Worm (Caenorhabditis elegans) whole organism, mixed stage, embryonic: ENCODE measurements around the gene unc-61.

Experiments used
- blmp-1 ChIP-seq: fragments of 150-350 bp; optimal IDR thresholded peaks from 2 replicates; lab custom pipeline; 2014; ENCODE audit warnings: missing biosample characterization, missing genetic modification characterization
- ceh-43 ChIP-seq: fragments of 200-800 bp; sonication (Bioruptor generic); optimal IDR thresholded peaks from 2 replicates; lab custom pipeline; 2018; ENCODE audit warnings: mild to moderate bottlenecking, missing genetic modification characterization, moderate library complexity, missing compliant biosample characterization
- ces-1 ChIP-seq: fragments of 150-350 bp; optimal IDR thresholded peaks from 2 replicates; lab custom pipeline; 2014; ENCODE audit warnings: missing biosample characterization, missing genetic modification reagents, missing genetic modification characterization
- elt-1 ChIP-seq: sonication (generic microtip); optimal IDR thresholded peaks from 2 replicates; lab custom pipeline; 2017; ENCODE audit warnings: missing genetic modification characterization, mild to moderate bottlenecking, missing compliant biosample characterization, antibody characterized with exemption, moderate library complexity, borderline replicate concordance; ENCODE audit not compliant: insufficient read depth
- elt-3 ChIP-seq: fragments of 150-350 bp; optimal IDR thresholded peaks from 2 replicates; lab custom pipeline; 2014; ENCODE audit warnings: missing biosample characterization, missing genetic modification characterization
- lin-13 ChIP-seq: fragments of 150-350 bp; optimal IDR thresholded peaks from 2 replicates; lab custom pipeline; 2014; ENCODE audit warnings: missing biosample characterization, missing genetic modification characterization
- lsy-2 ChIP-seq: fragments of 150-350 bp; optimal IDR thresholded peaks from 2 replicates; lab custom pipeline; 2014; ENCODE audit warnings: missing biosample characterization, missing genetic modification characterization
- nhr-12 ChIP-seq: fragments of 150-350 bp; optimal IDR thresholded peaks from 2 replicates; lab custom pipeline; 2014; ENCODE audit warnings: missing biosample characterization, missing genetic modification characterization
- nhr-237 ChIP-seq: fragments of 150-350 bp; optimal IDR thresholded peaks from 2 replicates; lab custom pipeline; 2014; ENCODE audit warnings: missing biosample characterization, missing genetic modification characterization
- pha-4 ChIP-seq: fragments of 150-350 bp; optimal IDR thresholded peaks from 2 replicates; lab custom pipeline; 2018; ENCODE audit warnings: missing biosample characterization, missing genetic modification reagents, missing genetic modification characterization
- snpc-4 ChIP-seq: fragments of 150-350 bp; optimal IDR thresholded peaks from 2 replicates; lab custom pipeline; 2014; ENCODE audit warnings: missing biosample characterization, missing genetic modification characterization
- unc-120 ChIP-seq: sonication (generic microtip); optimal IDR thresholded peaks from 2 replicates; lab custom pipeline; 2017; ENCODE audit warnings: missing genetic modification characterization, missing compliant biosample characterization; ENCODE audit not compliant: poor library complexity, severe bottlenecking
- unc-62 ChIP-seq: fragments of 150-350 bp; optimal IDR thresholded peaks from 2 replicates; lab custom pipeline; 2014; ENCODE audit warnings: missing biosample characterization, missing genetic modification reagents, missing genetic modification characterization
- zip-8 ChIP-seq: fragments of 150-350 bp; optimal IDR thresholded peaks from 2 replicates; lab custom pipeline; 2014; ENCODE audit warnings: missing biosample characterization, missing genetic modification characterization

- no peak for TF ChIP-seq snpc-4 (tag; lab: Kevin White, UChicago)
- no peak for TF ChIP-seq nhr-237
- TF ChIP-seq pha-4 (tag; lab: Kevin White, UChicago) = no peak
- no peak for TF ChIP-seq unc-62 (GFP tag; lab: Kevin White, UChicago)
- TF ChIP-seq unc-120 (tag; lab: Kevin White, UChicago) = no peak
- TF ChIP-seq nhr-12 (tag; lab: Kevin White, UChicago) = no peak
- TF ChIP-seq elt-1 (tag; lab: Kevin White, UChicago) = no peak
- TF ChIP-seq lin-13 = no peak
- TF ChIP-seq ceh-43 (GFP tag; lab: Kevin White, UChicago) = no peak
- TF ChIP-seq ces-1 (GFP tag; lab: Kevin White, UChicago) = no peak
- TF ChIP-seq elt-3 (tag; lab: Kevin White, UChicago) = no peak
- no peak for TF ChIP-seq zip-8 (tag; lab: Kevin White, UChicago)
- TF ChIP-seq lsy-2 (tag; lab: Kevin White, UChicago) = no peak
- TF ChIP-seq blmp-1 (tag; lab: Kevin White, UChicago) = no peak
Measured at ce11 chrV:14716114-14716513, 17.9 kb downstream of the unc-61 start, which contains the start of gene fbxa-147.
